Fruit fly (Drosophila melanogaster) whole organism, embryonic: ENCODE results near the gene Rh5.

Source experiments
- Asciz ChIP-seq: fragments of 200-800 bp; sonication (Bioruptor generic); optimal IDR thresholded peaks from 2 replicates; lab custom pipeline; 2017; ENCODE audit warnings: missing biosample characterization, mild to moderate bottlenecking, missing genetic modification characterization, missing genetic modification reagents
- Bteb2 ChIP-seq: fragments of 200-800 bp; sonication (Bioruptor generic); optimal IDR thresholded peaks from 2 replicates; lab custom pipeline; 2016; ENCODE audit warnings: missing biosample characterization, missing genetic modification characterization
- CG10147 ChIP-seq: fragments of 200-800 bp; sonication (Bioruptor generic); optimal IDR thresholded peaks from 2 replicates; lab custom pipeline; 2019; ENCODE audit warnings: missing biosample characterization, mild to moderate bottlenecking, missing genetic modification characterization, moderate library complexity
- CG10543 ChIP-seq: fragments of 200-800 bp; sonication (Bioruptor generic); optimal IDR thresholded peaks from 3 replicates; lab custom pipeline; 2017; ENCODE audit warnings: missing biosample characterization, mild to moderate bottlenecking, missing genetic modification characterization, moderate library complexity
- CG10654 ChIP-seq: fragments of 200-800 bp; sonication (Bioruptor generic); optimal IDR thresholded peaks from 2 replicates; lab custom pipeline; 2016; ENCODE audit warnings: missing biosample characterization, missing genetic modification characterization
- CG12236 ChIP-seq: fragments of 200-800 bp; sonication (Bioruptor generic); optimal IDR thresholded peaks from 2 replicates; lab custom pipeline; 2016; ENCODE audit warnings: missing biosample characterization, missing genetic modification characterization
- CG12769 ChIP-seq: fragments of 200-800 bp; sonication (Bioruptor generic); optimal IDR thresholded peaks from 2 replicates; lab custom pipeline; 2019; ENCODE audit warnings: missing biosample characterization, mild to moderate bottlenecking, missing genetic modification characterization, moderate library complexity
- CG14014 ChIP-seq: fragments of 200-800 bp; sonication (Bioruptor generic); IDR thresholded peaks from 2 replicates; pipeline ENCODE4 v1.3.6; 2022; ENCODE audit warnings: missing biosample characterization, missing genetic modification characterization
- CG15514 ChIP-seq: fragments of 200-800 bp; sonication (Bioruptor generic); optimal IDR thresholded peaks from 3 replicates; lab custom pipeline; 2017; ENCODE audit warnings: missing biosample characterization, missing genetic modification characterization, mild to moderate bottlenecking, moderate library complexity, missing genetic modification reagents
- CG16863 ChIP-seq: fragments of 200-800 bp; sonication (Bioruptor generic); optimal IDR thresholded peaks from 3 replicates; lab custom pipeline; 2016; ENCODE audit warnings: missing biosample characterization, missing genetic modification characterization
- CG17359 ChIP-seq: fragments of 200-800 bp; sonication (Bioruptor generic); optimal IDR thresholded peaks from 3 replicates; lab custom pipeline; 2018; ENCODE audit warnings: missing biosample characterization, mild to moderate bottlenecking, missing genetic modification characterization, moderate library complexity
- CG17568 ChIP-seq: fragments of 200-800 bp; sonication (Bioruptor generic); optimal IDR thresholded peaks from 2 replicates; lab custom pipeline; 2018; ENCODE audit warnings: missing biosample characterization, mild to moderate bottlenecking, missing genetic modification characterization, moderate library complexity
- CG17829 ChIP-seq: fragments of 200-800 bp; optimal IDR thresholded peaks from 2 replicates; lab custom pipeline; 2019; ENCODE audit warnings: missing biosample characterization, mild to moderate bottlenecking, missing genetic modification characterization, moderate library complexity
- CG2889 ChIP-seq: fragments of 200-800 bp; sonication (Bioruptor generic); IDR thresholded peaks from 3 replicates; pipeline ENCODE4 v1.3.6; 2022; ENCODE audit warnings: missing biosample characterization, missing genetic modification characterization
- CG4730 ChIP-seq: fragments of 200-800 bp; sonication (Bioruptor generic); IDR thresholded peaks from 2 replicates; pipeline ENCODE4 v1.3.6; 2022; ENCODE audit warnings: missing biosample characterization, missing genetic modification characterization
- CG6791 ChIP-seq: fragments of 200-800 bp; sonication (Bioruptor generic); IDR thresholded peaks from 3 replicates; pipeline ENCODE4 v1.3.6; 2022; ENCODE audit warnings: missing biosample characterization, missing genetic modification characterization; ENCODE audit not compliant: partially characterized antibody
- CG7271 ChIP-seq: fragments of 200-800 bp; sonication (Bioruptor generic); optimal IDR thresholded peaks from 2 replicates; lab custom pipeline; 2018; ENCODE audit warnings: missing biosample characterization, mild to moderate bottlenecking, missing genetic modification characterization, moderate library complexity
- CG7786 ChIP-seq: fragments of 200-800 bp; sonication (Bioruptor generic); optimal IDR thresholded peaks from 2 replicates; lab custom pipeline; 2016; ENCODE audit warnings: missing biosample characterization, missing genetic modification characterization
- CG8290 ChIP-seq, 3 experiments: fragments of 200-800 bp; sonication (Bioruptor generic); optimal IDR thresholded peaks; 2 replicates each; lab custom pipeline; 2016 to 2019; ENCODE audit warnings: missing biosample characterization in 3 of 3, missing genetic modification characterization in 3 of 3, mild to moderate bottlenecking in 2 of 3, moderate library complexity in 1 of 3
- CG9932 ChIP-seq: fragments of 200-800 bp; sonication (Bioruptor generic); IDR thresholded peaks from 2 replicates; pipeline ENCODE4 v1.3.6; 2022; ENCODE audit warnings: missing biosample characterization, missing genetic modification characterization
- D ChIP-seq, 2 experiments: fragments of 200-800 bp in 1 of 2; fragments of >200 bp in 1 of 2; sonication (Bioruptor generic) in 1 of 2; optimal IDR thresholded peaks; 2 replicates in 1 of 2; 3 replicates in 1 of 2; lab custom pipeline; 2017; ENCODE audit warnings: mild to moderate bottlenecking in 1 of 2, missing biosample characterization in 1 of 2, missing genetic modification characterization in 1 of 2, missing genetic modification reagents in 1 of 2
- Deaf1 ChIP-seq: fragments of 200-800 bp; optimal IDR thresholded peaks from 3 replicates; lab custom pipeline; 2019; ENCODE audit warnings: missing biosample characterization, mild to moderate bottlenecking, missing genetic modification characterization, moderate library complexity
- Dp ChIP-seq: fragments of 200-800 bp; sonication (Bioruptor generic); optimal IDR thresholded peaks from 2 replicates; lab custom pipeline; 2018; ENCODE audit warnings: missing biosample characterization, mild to moderate bottlenecking, missing genetic modification characterization, moderate library complexity
- Elba2 ChIP-seq: fragments of 200-800 bp; sonication (Bioruptor generic); optimal IDR thresholded peaks from 3 replicates; lab custom pipeline; 2016; ENCODE audit warnings: missing biosample characterization, missing genetic modification characterization
- HmgD ChIP-seq: fragments of 200-800 bp; sonication (Bioruptor generic); optimal IDR thresholded peaks from 3 replicates; lab custom pipeline; 2016; ENCODE audit warnings: missing biosample characterization, missing genetic modification characterization
- HmgZ ChIP-seq: fragments of 200-800 bp; sonication (Bioruptor generic); optimal IDR thresholded peaks from 2 replicates; lab custom pipeline; 2018; ENCODE audit warnings: missing biosample characterization, mild to moderate bottlenecking, missing genetic modification characterization
- Mad ChIP-seq: fragments of 200-800 bp; sonication (Bioruptor generic); optimal IDR thresholded peaks from 2 replicates; lab custom pipeline; 2016; ENCODE audit warnings: missing biosample characterization, missing genetic modification characterization
- Med ChIP-seq: fragments of 200-800 bp; sonication (Bioruptor generic); peaks from one replicate; lab custom pipeline; 2016; ENCODE audit warnings: missing biosample characterization, missing genetic modification characterization, mild to moderate bottlenecking, inconsistent platforms, moderate library complexity
- Meics ChIP-seq: fragments of 200-800 bp; sonication (Bioruptor generic); optimal IDR thresholded peaks from 2 replicates; lab custom pipeline; 2017; ENCODE audit warnings: missing biosample characterization, mild to moderate bottlenecking, missing genetic modification characterization
- ab ChIP-seq: fragments of 200-800 bp; sonication (Bioruptor generic); optimal IDR thresholded peaks from 2 replicates; lab custom pipeline; 2016; ENCODE audit warnings: missing biosample characterization, missing genetic modification characterization
- bab2 ChIP-seq: fragments of 200-800 bp; sonication (Bioruptor generic); optimal IDR thresholded peaks from 2 replicates; lab custom pipeline; 2016; ENCODE audit warnings: missing biosample characterization, missing genetic modification characterization
- caup ChIP-seq: fragments of 200-800 bp; sonication (Bioruptor generic); optimal IDR thresholded peaks from 3 replicates; lab custom pipeline; 2017; ENCODE audit warnings: missing biosample characterization, mild to moderate bottlenecking, missing genetic modification characterization, moderate library complexity; ENCODE audit not compliant: severe bottlenecking
- ewg ChIP-seq: fragments of 200-800 bp; sonication (Bioruptor generic); optimal IDR thresholded peaks from 3 replicates; lab custom pipeline; 2017; ENCODE audit warnings: mild to moderate bottlenecking, missing biosample characterization, missing genetic modification reagents, missing genetic modification characterization
- gem ChIP-seq: fragments of 200-800 bp; sonication (Bioruptor generic); optimal IDR thresholded peaks from 2 replicates; lab custom pipeline; 2019; ENCODE audit warnings: missing biosample characterization, mild to moderate bottlenecking, missing genetic modification characterization, moderate library complexity
- gfzf ChIP-seq: fragments of 200-800 bp; sonication (Bioruptor generic); optimal IDR thresholded peaks from 2 replicates; lab custom pipeline; 2016; ENCODE audit warnings: missing biosample characterization, mild to moderate bottlenecking, missing genetic modification characterization, moderate library complexity
- gro ChIP-seq: fragments of 200-800 bp; sonication (Bioruptor generic); optimal IDR thresholded peaks from 2 replicates; lab custom pipeline; 2016; ENCODE audit warnings: missing biosample characterization, missing genetic modification characterization
- h ChIP-seq: fragments of >200 bp; optimal IDR thresholded peaks from 2 replicates; lab custom pipeline; 2017
- hkb ChIP-seq, 2 experiments: fragments of 200-800 bp in 1 of 2; fragments of >200 bp in 1 of 2; sonication (Bioruptor generic) in 1 of 2; IDR thresholded peaks in 1 of 2; optimal IDR thresholded peaks in 1 of 2; 2 replicates each; pipeline versions ENCODE4 v1.3.6 to Lab custom; 2017 to 2022; ENCODE audit warnings: missing biosample characterization in 1 of 2, missing genetic modification characterization in 1 of 2
- jigr1 ChIP-seq: fragments of 200-800 bp; sonication (Bioruptor generic); IDR thresholded peaks from 3 replicates; pipeline ENCODE4 v1.3.6; 2022; ENCODE audit warnings: missing biosample characterization, missing genetic modification characterization
- org-1 ChIP-seq: fragments of 200-800 bp; sonication (Bioruptor generic); optimal IDR thresholded peaks from 2 replicates; lab custom pipeline; 2017; ENCODE audit warnings: missing biosample characterization, missing genetic modification characterization
- pnt ChIP-seq: fragments of 200-800 bp; sonication (Bioruptor generic); optimal IDR thresholded peaks from 3 replicates; lab custom pipeline; 2016; ENCODE audit warnings: missing biosample characterization, missing genetic modification characterization
- pzg ChIP-seq: fragments of 200-800 bp; sonication (Bioruptor generic); optimal IDR thresholded peaks from 3 replicates; lab custom pipeline; 2018; ENCODE audit warnings: missing biosample characterization, mild to moderate bottlenecking, missing genetic modification characterization, moderate library complexity
- salm ChIP-seq: fragments of 200-800 bp; sonication (Bioruptor generic); optimal IDR thresholded peaks from 2 replicates; lab custom pipeline; 2018; ENCODE audit warnings: missing biosample characterization, mild to moderate bottlenecking, missing genetic modification characterization
- sim ChIP-seq: fragments of 200-800 bp; sonication (Bioruptor generic); IDR thresholded peaks from 2 replicates; pipeline ENCODE4 v1.3.6; 2022; ENCODE audit warnings: missing biosample characterization, missing genetic modification characterization
- sna ChIP-seq: fragments of 200-800 bp; sonication (Bioruptor generic); IDR thresholded peaks from 2 replicates; pipeline ENCODE4 v1.3.6; 2022; ENCODE audit warnings: missing biosample characterization, missing genetic modification characterization; ENCODE audit not compliant: partially characterized antibody
- vfl ChIP-seq: fragments of 200-800 bp; sonication (Bioruptor generic); optimal IDR thresholded peaks from 2 replicates; lab custom pipeline; 2016; ENCODE audit warnings: missing biosample characterization, missing genetic modification characterization
- zfh2 ChIP-seq: fragments of 200-800 bp; sonication (Bioruptor generic); optimal IDR thresholded peaks from 2 replicates; lab custom pipeline; 2016; ENCODE audit warnings: missing biosample characterization, missing genetic modification characterization

Rh5 gene

dm6 chr2L:12010877-12011666 is 3.1 kb downstream of the Rh5 start (continued):
- peak; percentile 89 for TF ChIP-seq CG8290 (GFP tag; optimal IDR thresholded peaks at IDR 0.05; lab: Kevin White, UChicago)
- TF ChIP-seq CG8290 (tag; optimal IDR thresholded peaks at IDR 0.05; lab: Kevin White, UChicago), result peak in 1 of 2 experiments; percentile 90
- TF ChIP-seq Meics (GFP tag; lab: Kevin White, UChicago), result peak; percentile 95
- no peak for TF ChIP-seq CG4730
- peak; percentile 59 for TF ChIP-seq Med (GFP tag; lab: Kevin White, UChicago)
- TF ChIP-seq gro, result no peak
- TF ChIP-seq CG17829, result peak; percentile 91
- peak; percentile 80 for TF ChIP-seq ewg (GFP tag; lab: Kevin White, UChicago)
- no peak for TF ChIP-seq h (lab: Kevin White, UChicago)
- peak; percentile 84 for TF ChIP-seq vfl (GFP tag; lab: Kevin White, UChicago)
- TF ChIP-seq pnt, result peak; percentile 67
- no peak for TF ChIP-seq sim
- peak; percentile 61 for TF ChIP-seq Deaf1 (tag; lab: Kevin White, UChicago)
- peak; percentile 81 for TF ChIP-seq Mad (GFP tag; lab: Kevin White, UChicago)
- TF ChIP-seq CG7271 (tag; lab: Kevin White, UChicago), result peak; percentile 28
- no peak for TF ChIP-seq HmgD (GFP tag; lab: Kevin White, UChicago)
- peak; percentile 73 for TF ChIP-seq salm (tag; lab: Kevin White, UChicago)
- no peak for TF ChIP-seq Elba2 (GFP tag; lab: Kevin White, UChicago)
- TF ChIP-seq CG10147 (GFP tag; lab: Kevin White, UChicago), result peak; percentile 94
- TF ChIP-seq CG9932 (GFP tag; lab: Robert Waterston, UW), result no peak
- no peak for TF ChIP-seq CG2889 (GFP tag; lab: Robert Waterston, UW)
- TF ChIP-seq CG10543 (GFP tag; lab: Kevin White, UChicago), result peak; percentile 93
- TF ChIP-seq CG6791 (GFP tag; lab: Robert Waterston, UW), result no peak
- TF ChIP-seq HmgZ (tag; lab: Kevin White, UChicago), result peak; percentile 89
- TF ChIP-seq sna, result no peak
- TF ChIP-seq gfzf (GFP tag; lab: Kevin White, UChicago), result no peak
- no peak for TF ChIP-seq Dp (GFP tag; lab: Kevin White, UChicago)
- TF ChIP-seq Asciz, result peak; percentile 84
- TF ChIP-seq jigr1 (GFP tag; lab: Robert Waterston, UW), result no peak
- TF ChIP-seq CG16863, result peak; percentile 74
- TF ChIP-seq ab (GFP tag; lab: Kevin White, UChicago), result peak; percentile 37
- TF ChIP-seq CG7786, result peak; percentile 66
- TF ChIP-seq CG15514, result peak; percentile 86
- TF ChIP-seq zfh2 (GFP tag; lab: Kevin White, UChicago), result peak; percentile 81
- peak; percentile 77 for TF ChIP-seq Bteb2
- peak; percentile 94 for TF ChIP-seq CG12769 (tag; lab: Kevin White, UChicago)
- TF ChIP-seq CG12236 (GFP tag; lab: Kevin White, UChicago), result peak; percentile 58
- TF ChIP-seq CG10654 (GFP tag; lab: Kevin White, UChicago), result peak; percentile 90
- TF ChIP-seq CG14014 (GFP tag; lab: Robert Waterston, UW), result no peak
- peak; percentile 43 for TF ChIP-seq hkb (optimal IDR thresholded peaks at IDR 0.05; lab: Kevin White, UChicago)
- TF ChIP-seq hkb (GFP tag; IDR thresholded peaks at IDR 0.05; lab: Robert Waterston, UW), result no peak
- TF ChIP-seq CG17359, result peak; percentile 84
- peak; percentile 68 for TF ChIP-seq CG17568 (GFP tag; lab: Kevin White, UChicago)
- no peak for TF ChIP-seq D (optimal IDR thresholded peaks at IDR 0.05; lab: Kevin White, UChicago)
- TF ChIP-seq D (GFP tag; optimal IDR thresholded peaks at IDR 0.05; lab: Kevin White, UChicago), result peak; percentile 78
- peak; percentile 6 for TF ChIP-seq pzg
- peak; percentile 86 for TF ChIP-seq caup
- TF ChIP-seq org-1 (GFP tag; lab: Kevin White, UChicago), result peak; percentile 92
- TF ChIP-seq gem (tag; lab: Kevin White, UChicago), result peak; percentile 96
- TF ChIP-seq bab2, result peak; percentile 70
